Worm (Caenorhabditis elegans) whole organism, L3 larva: Measurements from ENCODE around the gene pqn-10.

ENCODE experiments used
- R02D3.7 ChIP-seq: fragments of 150-350 bp; optimal IDR thresholded peaks from 2 replicates; lab custom pipeline; 2014; ENCODE audit warnings: missing biosample characterization, missing genetic modification characterization
- ceh-28 ChIP-seq: fragments of 150-350 bp; optimal IDR thresholded peaks from 2 replicates; lab custom pipeline; 2014; ENCODE audit warnings: missing biosample characterization, missing genetic modification reagents, missing genetic modification characterization
- nhr-11 ChIP-seq: fragments of 150-350 bp; optimal IDR thresholded peaks from 2 replicates; lab custom pipeline; 2014; ENCODE audit warnings: missing biosample characterization, missing genetic modification characterization
- nhr-23 ChIP-seq: fragments of 150-350 bp; optimal IDR thresholded peaks from 2 replicates; lab custom pipeline; 2014; ENCODE audit warnings: missing biosample characterization, missing genetic modification reagents, missing genetic modification characterization
- unc-39 ChIP-seq: sonication (generic microtip); optimal IDR thresholded peaks from 4 replicates; lab custom pipeline; 2017; ENCODE audit warnings: missing biosample characterization, missing genetic modification characterization
- unc-62 ChIP-seq: fragments of 150-350 bp; sonication (generic microtip); optimal IDR thresholded peaks from 4 replicates; lab custom pipeline; 2014; ENCODE audit warnings: missing biosample characterization, missing genetic modification reagents, missing genetic modification characterization

ce11 chrIII:6499102-6499501 lies 28.9 kb upstream of the pqn-10 start:
- no peak for TF ChIP-seq R02D3.7
- TF ChIP-seq nhr-23 (tag; lab: Kevin White, UChicago), result no peak
- no peak for TF ChIP-seq nhr-11 (tag; lab: Kevin White, UChicago)
- TF ChIP-seq unc-39 (tag; lab: Kevin White, UChicago), result no peak
- no peak for TF ChIP-seq ceh-28 (tag; lab: Kevin White, UChicago)
- TF ChIP-seq unc-62 (GFP tag; lab: Kevin White, UChicago), result no peak
